Worm (Caenorhabditis elegans): ENCODE measurements around the gene Y67D8C.9.

The Y67D8C.9 gene

ce11 chrIV:3037932-3038331 lies 48.8 kb downstream of the Y67D8C.9 start:
- no peak for TF ChIP-seq W03F9.2 (tag; optimal IDR thresholded peaks at IDR 0.05)
- TF ChIP-seq dao-5 (tag; optimal IDR thresholded peaks at IDR 0.05) = no peak
- TF ChIP-seq him-1 (tag; optimal IDR thresholded peaks at IDR 0.05) = no peak

DNA sequence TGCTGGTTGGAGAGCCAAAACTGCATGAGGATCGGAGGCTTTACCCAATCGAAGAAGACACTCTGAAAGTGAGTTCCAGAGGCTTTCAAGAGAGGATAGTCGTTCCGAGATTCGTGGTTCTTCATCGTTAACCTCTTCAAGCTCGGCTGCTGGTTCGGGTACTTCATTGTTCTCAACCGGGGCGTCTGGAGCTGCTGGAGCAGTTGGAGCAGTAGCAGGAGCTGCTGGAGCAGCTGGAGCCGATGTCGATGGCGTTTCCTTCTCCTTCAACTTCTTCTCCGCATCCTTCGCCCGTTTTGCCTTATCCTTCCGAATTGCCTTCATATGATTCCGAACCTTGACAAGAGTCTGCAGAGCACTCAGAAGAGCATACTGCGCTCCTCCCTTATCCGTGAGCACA lies 51.4 kb downstream of the Y67D8C.9 start:
- no peak for TF ChIP-seq dao-5 (tag; optimal IDR thresholded peaks at IDR 0.05)

DNA sequence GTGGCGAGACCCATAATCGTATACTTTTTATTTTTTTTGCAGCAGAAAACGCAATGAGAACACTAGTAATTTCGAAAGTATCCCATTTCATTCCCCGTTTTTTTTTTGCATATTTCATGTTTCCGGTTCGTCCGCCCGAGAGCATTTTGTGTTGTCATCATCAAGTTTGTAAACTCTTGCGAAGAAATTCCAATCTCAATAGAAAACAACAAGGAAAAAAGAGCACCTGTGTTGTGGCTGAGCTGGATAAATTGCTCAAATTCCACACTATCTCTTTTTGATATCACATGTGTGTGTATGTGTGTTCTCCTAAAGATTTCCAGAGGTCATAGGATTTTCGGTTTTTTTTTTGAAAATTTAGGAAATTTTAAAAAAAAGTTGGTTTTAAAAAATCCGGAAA lies 54.7 kb downstream of the Y67D8C.9 start:
- no peak for TF ChIP-seq him-1 (tag; optimal IDR thresholded peaks at IDR 0.05)
- no peak for TF ChIP-seq W03F9.2 (tag; optimal IDR thresholded peaks at IDR 0.05)
- TF ChIP-seq dao-5 (tag; optimal IDR thresholded peaks at IDR 0.05) = no peak

DNA sequence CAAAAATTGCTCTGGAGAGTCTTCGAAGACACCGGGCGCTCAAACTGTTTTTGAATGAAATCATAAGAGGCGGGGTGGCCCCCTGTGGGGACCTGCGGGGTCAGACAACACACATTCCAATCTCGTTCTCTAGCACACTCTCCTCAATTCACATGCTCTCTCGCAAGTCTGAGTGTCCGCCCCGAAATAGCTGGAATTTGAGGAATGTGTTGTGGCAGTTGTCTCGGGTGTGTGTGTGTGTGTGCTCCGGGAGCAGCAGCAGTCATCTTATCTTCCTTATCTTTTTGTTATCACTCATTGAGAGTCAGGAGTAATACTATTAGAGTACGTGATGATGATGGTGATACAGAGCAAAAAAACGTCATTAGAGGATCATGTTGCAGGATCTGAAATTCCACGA lies 56.8 kb downstream of the Y67D8C.9 start:
- TF ChIP-seq W03F9.2 (tag; optimal IDR thresholded peaks at IDR 0.05) = no peak
- no peak for TF ChIP-seq him-1 (tag; optimal IDR thresholded peaks at IDR 0.05)
- TF ChIP-seq dao-5 (tag; optimal IDR thresholded peaks at IDR 0.05) = no peak

- TF ChIP-seq dao-5 (tag; optimal IDR thresholded peaks at IDR 0.05) (no peak), W03F9.2 (tag; optimal IDR thresholded peaks at IDR 0.05) (no peak), him-1 (tag; optimal IDR thresholded peaks at IDR 0.05) (no peak)
Measured at ce11 chrIV:3028842-3029241, 57.9 kb downstream of the Y67D8C.9 start, which contains the start of gene ndnf-1. Gene ndnf-1 (minus strand): TSS chrIV:3028942.

Data from whole organism, L4/young adult.